Worm (Caenorhabditis elegans): ENCODE results near the gene srd-26.
"Not testable (repeated sequence)": the region's sequence is repeated elsewhere in the genome, so short reads cannot be mapped to it uniquely, and the experiment has no call there.

DNA sequence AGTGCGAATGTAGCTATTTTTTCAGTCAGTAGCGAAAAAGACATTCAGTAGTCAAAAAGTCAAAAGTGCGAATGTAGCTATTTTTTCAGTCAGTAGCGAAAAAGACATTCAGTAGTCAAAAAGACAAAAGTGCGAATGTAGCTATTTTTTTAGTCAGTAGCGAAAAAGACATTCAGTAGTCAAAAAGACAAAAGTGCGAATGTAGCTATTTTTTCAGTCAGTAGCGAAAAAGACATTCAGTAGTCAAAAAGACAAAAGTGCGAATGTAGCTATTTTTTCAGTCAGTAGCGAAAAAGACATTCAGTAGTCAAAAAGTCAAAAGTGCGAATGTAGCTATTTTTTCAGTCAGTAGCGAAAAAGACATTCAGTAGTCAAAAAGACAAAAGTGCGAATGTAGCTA, 42.4 kb upstream of the srd-26 start, which contains the start of gene T16A9.3:
- not testable (repeated sequence) for TF ChIP-seq nfya-1 (tag; optimal IDR thresholded peaks at IDR 0.05; ENCODE audit: borderline replicate concordance, insufficient read depth); F49E8.2 (tag; optimal IDR thresholded peaks at IDR 0.05; ENCODE audit: insufficient read depth); chd-7 (tag; optimal IDR thresholded peaks at IDR 0.05); repo-1 (tag; optimal IDR thresholded peaks at IDR 0.05); egl-44 (GFP tag; IDR thresholded peaks at IDR 0.05); snpc-1.1 (tag; optimal IDR thresholded peaks at IDR 0.05; ENCODE audit: insufficient read depth); D2030.7 (GFP tag; IDR thresholded peaks at IDR 0.05)

Measured in whole organism, young adult.